Fruit fly (Drosophila melanogaster) whole organism, prepupa: Measurements from ENCODE around the gene CG14020.

Experiments used
- CG3919 ChIP-seq: fragments of 200-800 bp; sonication (Bioruptor generic); optimal IDR thresholded peaks from 3 replicates; lab custom pipeline; 2016; ENCODE audit warnings: missing biosample characterization, missing genetic modification characterization
- CG6276 ChIP-seq: fragments of 200-800 bp; sonication (Bioruptor generic); optimal IDR thresholded peaks from 2 replicates; lab custom pipeline; 2017; ENCODE audit warnings: missing biosample characterization, mild to moderate bottlenecking, missing genetic modification characterization
- Eip78C ChIP-seq: fragments of 200-800 bp; sonication (Bioruptor generic); peaks from one replicate; lab custom pipeline; 2016; ENCODE audit warnings: missing biosample characterization, missing genetic modification characterization
- Eip93F ChIP-seq: fragments of 200-800 bp; sonication (Bioruptor generic); optimal IDR thresholded peaks from 2 replicates; lab custom pipeline; 2016; ENCODE audit warnings: missing biosample characterization, mild to moderate bottlenecking, missing genetic modification characterization
- Hr39 ChIP-seq: fragments of 200-800 bp; sonication (Bioruptor generic); optimal IDR thresholded peaks from 2 replicates; lab custom pipeline; 2016; ENCODE audit warnings: missing biosample characterization, missing genetic modification characterization
- dac ChIP-seq: fragments of 200-800 bp; sonication (Bioruptor generic); optimal IDR thresholded peaks from 2 replicates; lab custom pipeline; 2017; ENCODE audit warnings: missing biosample characterization, mild to moderate bottlenecking, missing genetic modification characterization
- dsx ChIP-seq: fragments of 200-800 bp; optimal IDR thresholded peaks from 3 replicates; lab custom pipeline; 2019; ENCODE audit warnings: missing biosample characterization, mild to moderate bottlenecking, missing genetic modification characterization, moderate library complexity; ENCODE audit not compliant: poor library complexity, severe bottlenecking

The CG14020 gene

DNA sequence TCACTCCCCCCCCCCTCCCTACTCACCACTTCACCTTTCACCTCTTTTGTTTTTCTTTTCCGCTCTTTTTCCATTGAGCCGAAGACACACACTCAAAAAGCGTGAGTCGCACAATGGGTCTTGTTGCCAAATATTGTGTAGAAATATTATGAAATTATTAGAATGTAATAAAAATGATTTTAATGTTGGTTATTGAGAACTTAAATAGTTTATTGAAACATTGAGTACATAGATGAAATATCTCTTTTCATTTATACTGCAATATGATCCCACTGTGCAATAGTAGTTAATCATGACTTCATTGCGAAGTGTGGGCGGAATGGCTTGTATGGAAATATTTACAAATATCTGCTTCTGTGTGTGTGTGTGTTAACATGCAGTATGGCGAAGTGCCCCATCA is 49.6 kb downstream of the CG14020 start (continued):
- TF ChIP-seq Eip78C (GFP tag; lab: Kevin White, UChicago) (peak; percentile 72), Eip93F (GFP tag; lab: Kevin White, UChicago) (no peak), CG6276 (GFP tag; lab: Kevin White, UChicago) (peak; percentile 50), CG3919 (GFP tag; lab: Kevin White, UChicago) (peak; percentile 38), Hr39 (GFP tag; lab: Kevin White, UChicago) (no peak), dac (GFP tag; lab: Kevin White, UChicago) (no peak), dsx (GFP tag; lab: Kevin White, UChicago) (peak; percentile 42)
